Worm (Caenorhabditis elegans) whole organism, young adult: ENCODE results near the gene Y105C5A.15.
"Not testable (repeated sequence)": the region's sequence is repeated elsewhere in the genome, so short reads cannot be mapped to it uniquely, and the experiment has no call there.

Experiments
- Y56A3A.18 ChIP-seq: fragments of 200-800 bp; sonication (Bioruptor generic); IDR thresholded peaks from 2 replicates; pipeline ENCODE4 v1.3.6; 2022; ENCODE audit warnings: missing genetic modification reagents, missing genetic modification characterization, missing compliant biosample characterization
- ama-1 ChIP-seq, 3 experiments: fragments of 150-350 bp in 1 of 3; sonication (generic microtip) in 2 of 3; optimal IDR thresholded peaks; 2 replicates each; lab custom pipeline; 2014 to 2018; ENCODE audit warnings: missing biosample characterization in 2 of 3, missing genetic modification characterization in 2 of 3, missing genetic modification reagents in 2 of 3
- cebp-1 ChIP-seq, 2 experiments: fragments of 200-800 bp in 1 of 2; sonication (Bioruptor generic) in 1 of 2; sonication (generic microtip) in 1 of 2; IDR thresholded peaks in 1 of 2; optimal IDR thresholded peaks in 1 of 2; 2 replicates each; pipeline versions ENCODE4 v1.3.6 to Lab custom; 2017 to 2022; ENCODE audit warnings: missing compliant biosample characterization in 2 of 2, missing genetic modification characterization in 2 of 2, mild to moderate bottlenecking in 1 of 2, missing genetic modification reagents in 1 of 2, moderate library complexity in 1 of 2
- him-1 ChIP-seq: sonication (generic microtip); optimal IDR thresholded peaks from 2 replicates; lab custom pipeline; 2016; ENCODE audit warnings: missing genotype, missing genetic modification reagents, missing genetic modification characterization, missing compliant biosample characterization

DNA sequence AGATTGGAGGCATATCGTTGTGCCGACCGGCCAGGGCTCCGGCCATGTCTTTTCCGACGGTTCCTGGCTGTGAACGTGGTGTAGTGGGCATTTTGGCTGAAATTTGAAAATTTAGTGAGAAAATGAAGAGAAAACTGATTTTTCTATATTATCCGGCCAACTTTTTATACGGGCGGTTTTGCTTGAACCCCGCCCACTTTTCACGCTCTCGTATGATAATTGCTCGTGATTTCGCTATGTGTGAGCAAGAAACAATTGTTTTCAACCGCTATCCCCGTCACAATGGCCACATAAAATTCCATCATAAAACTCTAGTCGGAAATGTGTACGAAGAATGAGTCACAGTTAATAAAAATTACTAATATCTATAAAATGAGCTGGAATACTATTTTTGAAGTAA is 47.3 kb upstream of the Y105C5A.15 start, which contains the start of gene Y105C5A.12:
- not testable (repeated sequence) for TF ChIP-seq cebp-1 (GFP tag; IDR thresholded peaks at IDR 0.05; lab: Robert Waterston, UW); cebp-1 (tag; optimal IDR thresholded peaks at IDR 0.05; lab: Kevin White, UChicago); Y56A3A.18 (GFP tag; lab: Robert Waterston, UW); ama-1 (optimal IDR thresholded peaks at IDR 0.05; lab: Kevin White, UChicago); ama-1 (GFP tag; optimal IDR thresholded peaks at IDR 0.05; lab: Kevin White, UChicago); him-1 (tag; lab: Kevin White, UChicago)
